Fruit fly (Drosophila melanogaster): ENCODE results near the gene CG6749.

Gene CG6749

dm6 chr3L:9713828-9714536 is 19.6 kb downstream of the CG6749 start, which contains the start of gene vsg:
Gene vsg, plus strand, starts transcription at chr3L:9714324.
- no peak for TF ChIP-seq cnc (optimal IDR thresholded peaks at IDR 0.05)
- TF ChIP-seq tj (GFP tag; optimal IDR thresholded peaks at IDR 0.05), result peak; percentile 94
- TF ChIP-seq Crg-1 (GFP tag; optimal IDR thresholded peaks at IDR 0.05), result peak; percentile 34
- TF ChIP-seq Hr96 (GFP tag; optimal IDR thresholded peaks at IDR 0.05), result peak; percentile 39
- TF ChIP-seq toe (GFP tag; optimal IDR thresholded peaks at IDR 0.05), result peak; percentile 83
- TF ChIP-seq Clk (GFP tag; optimal IDR thresholded peaks at IDR 0.05), result peak; percentile 63
- TF ChIP-seq CG5204 (GFP tag; optimal IDR thresholded peaks at IDR 0.05), result no peak
- peak; percentile 53 for TF ChIP-seq bab1 (GFP tag; optimal IDR thresholded peaks at IDR 0.05)
- TF ChIP-seq kay (GFP tag; ENCODE audit: borderline replicate concordance), result peak; percentile 62
- peak; percentile 71 for TF ChIP-seq CG33017 (tag; optimal IDR thresholded peaks at IDR 0.05)
- TF ChIP-seq CG14711 (tag; optimal IDR thresholded peaks at IDR 0.05), result peak; percentile 65
- TF ChIP-seq cic (GFP tag; optimal IDR thresholded peaks at IDR 0.05), result no peak
- peak; percentile 73 for TF ChIP-seq CG1620 (GFP tag; optimal IDR thresholded peaks at IDR 0.05)
- TF ChIP-seq ovo (GFP tag; optimal IDR thresholded peaks at IDR 0.05), result peak; percentile 77
- peak; percentile 91 for TF ChIP-seq CG11617 (GFP tag; optimal IDR thresholded peaks at IDR 0.05)
- peak; percentile 84 for TF ChIP-seq CG7045 (GFP tag; optimal IDR thresholded peaks at IDR 0.05)
- TF ChIP-seq Mnt (GFP tag; optimal IDR thresholded peaks at IDR 0.05), result no peak
- TF ChIP-seq CG12768 (GFP tag; optimal IDR thresholded peaks at IDR 0.05), result peak; percentile 76
- peak; percentile 67 for TF ChIP-seq pad (GFP tag; optimal IDR thresholded peaks at IDR 0.05)
- peak; percentile 81 for TF ChIP-seq CG7101 (tag; optimal IDR thresholded peaks at IDR 0.05)

- TF ChIP-seq CG11617 (GFP tag; optimal IDR thresholded peaks at IDR 0.05) (no peak), kay (GFP tag; ENCODE audit: borderline replicate concordance) (peak; percentile 74)
These were observed 20.2 kb downstream of the CG6749 start, which contains the start of gene SH3PX1 for dm6 chr3L:9713383-9713827. Gene SH3PX1, minus strand, starts transcription at chr3L:9713827.

dm6 chr3L:9712066-9712789 is 21.4 kb downstream of the CG6749 start:
- no peak for TF ChIP-seq CG12768 (GFP tag; optimal IDR thresholded peaks at IDR 0.05)
- peak in 1 of 2 experiments; percentile 69 for TF ChIP-seq cnc (optimal IDR thresholded peaks at IDR 0.05)

- no peak for TF ChIP-seq pad (GFP tag; optimal IDR thresholded peaks at IDR 0.05)
- TF ChIP-seq CG7045 (GFP tag; optimal IDR thresholded peaks at IDR 0.05), result no peak
- TF ChIP-seq Mnt (GFP tag; optimal IDR thresholded peaks at IDR 0.05), result no peak
- TF ChIP-seq Clk (GFP tag; optimal IDR thresholded peaks at IDR 0.05), result no peak
- peak; percentile 1 for TF ChIP-seq cic (GFP tag; optimal IDR thresholded peaks at IDR 0.05)
These were observed 22.4 kb downstream of the CG6749 start for dm6 chr3L:9711203-9711602.

- no peak for TF ChIP-seq CG1620 (GFP tag; optimal IDR thresholded peaks at IDR 0.05)
- TF ChIP-seq CG33017 (tag; optimal IDR thresholded peaks at IDR 0.05), result no peak
These were observed 24.8 kb downstream of the CG6749 start for dm6 chr3L:9708797-9709196.

- TF ChIP-seq CG11617 (GFP tag; optimal IDR thresholded peaks at IDR 0.05) (no peak), CG14711 (tag; optimal IDR thresholded peaks at IDR 0.05) (no peak)
These were observed 28.0 kb downstream of the CG6749 start for dm6 chr3L:9705591-9705990.

- no peak for TF ChIP-seq Mnt (GFP tag; optimal IDR thresholded peaks at IDR 0.05)
- no peak for TF ChIP-seq CG1620 (GFP tag; optimal IDR thresholded peaks at IDR 0.05)
- peak; percentile 40 for TF ChIP-seq cic (GFP tag; optimal IDR thresholded peaks at IDR 0.05)
- no peak for TF ChIP-seq CG7045 (GFP tag; optimal IDR thresholded peaks at IDR 0.05)
- no peak for TF ChIP-seq toe (GFP tag; optimal IDR thresholded peaks at IDR 0.05)
- no peak for TF ChIP-seq CG14711 (tag; optimal IDR thresholded peaks at IDR 0.05)
- TF ChIP-seq Crg-1 (GFP tag; optimal IDR thresholded peaks at IDR 0.05), result no peak
- no peak for TF ChIP-seq cnc (optimal IDR thresholded peaks at IDR 0.05)
- TF ChIP-seq Clk (GFP tag; optimal IDR thresholded peaks at IDR 0.05), result no peak
- TF ChIP-seq pad (GFP tag; optimal IDR thresholded peaks at IDR 0.05), result peak; percentile 14
- TF ChIP-seq bab1 (GFP tag; optimal IDR thresholded peaks at IDR 0.05), result peak; percentile 46
These were observed 29.4 kb downstream of the CG6749 start, which contains the start of gene CG16711 for dm6 chr3L:9704162-9704748. Gene CG16711, plus strand, starts transcription at chr3L:9704331.

Measured in whole organism, adult.